Fruit fly (Drosophila melanogaster): Measurements from ENCODE around the gene mldr.

DNA sequence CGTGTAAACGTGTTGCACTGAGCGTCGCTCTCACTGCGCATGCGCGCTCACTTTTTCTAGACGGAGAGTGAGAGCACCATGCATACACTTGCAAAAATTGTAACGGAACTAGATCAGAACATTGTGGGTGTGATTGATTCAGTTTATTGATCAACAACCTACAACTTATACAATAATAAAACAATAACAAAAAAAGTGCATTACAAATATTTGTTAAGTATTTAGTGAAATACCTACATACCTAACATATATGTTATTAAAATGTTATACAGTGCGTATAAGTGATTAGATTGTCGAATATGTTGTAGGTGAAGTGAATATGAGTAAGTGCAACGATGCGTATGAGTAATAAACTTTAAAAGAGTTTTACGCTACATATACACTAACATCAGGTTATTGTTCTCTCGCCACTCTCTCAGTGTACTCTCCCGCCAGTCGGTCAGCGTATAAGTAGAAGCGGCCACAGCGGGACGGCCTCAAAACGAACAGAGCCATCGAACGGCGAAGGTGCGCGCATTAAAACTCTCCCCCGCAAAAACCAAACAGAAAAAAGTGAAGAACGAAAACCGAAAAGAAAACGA is 39.4 kb downstream of the mldr start, which contains the start of gene CG42240:
- no peak for TF ChIP-seq psq (optimal IDR thresholded peaks at IDR 0.05)
- TF ChIP-seq CG8478 (optimal IDR thresholded peaks at IDR 0.05), result no peak
- no peak for TF ChIP-seq EcR (GFP tag; optimal IDR thresholded peaks at IDR 0.05)

Data from whole organism.